Worm (Caenorhabditis elegans) whole organism, L4 larva: ENCODE data around the gene F37C12.14.

Experiments
- F10B5.3 ChIP-seq: sonication (generic microtip); optimal IDR thresholded peaks from 2 replicates; lab custom pipeline; 2016; ENCODE audit warnings: mild to moderate bottlenecking, missing genetic modification characterization, missing compliant biosample characterization
- F26F4.8 ChIP-seq: fragments of 200-800 bp; sonication (Bioruptor generic); conservative IDR thresholded peaks from 2 replicates; pipeline ENCODE4 v1.3.6; 2022; ENCODE audit warnings: missing genetic modification characterization, missing compliant biosample characterization
- F44E2.7 ChIP-seq: fragments of 200-800 bp; sonication (Bioruptor generic); IDR thresholded peaks from 2 replicates; pipeline ENCODE4 v2.1.2; 2022; ENCODE audit warnings: missing genetic modification characterization, missing compliant biosample characterization
- F49E8.2 ChIP-seq: sonication (generic microtip); optimal IDR thresholded peaks from 2 replicates; lab custom pipeline; 2016; ENCODE audit warnings: missing compliant biosample characterization, mild to moderate bottlenecking, missing genetic modification characterization, borderline replicate concordance
- T20F7.1 ChIP-seq: fragments of 200-800 bp; sonication (Bioruptor generic); optimal IDR thresholded peaks from 2 replicates; lab custom pipeline; 2018; ENCODE audit warnings: mild to moderate bottlenecking, missing genetic modification characterization, missing compliant biosample characterization
- T26A8.4 ChIP-seq: fragments of 200-800 bp; sonication (Bioruptor generic); IDR thresholded peaks from 2 replicates; pipeline ENCODE4 v1.3.6; 2022; ENCODE audit warnings: missing genetic modification characterization, missing compliant biosample characterization
- ZK337.2 ChIP-seq: fragments of 200-800 bp; sonication (Bioruptor generic); IDR thresholded peaks from 2 replicates; pipeline ENCODE4 v1.3.6; 2022; ENCODE audit warnings: missing genetic modification reagents, missing genetic modification characterization, missing compliant biosample characterization
- aha-1 ChIP-seq: fragments of 150-350 bp; peaks from one replicate; lab custom pipeline; 2014; ENCODE audit warnings: missing biosample characterization, missing genetic modification characterization
- aly-2 ChIP-seq: sonication (generic microtip); optimal IDR thresholded peaks from 2 replicates; lab custom pipeline; 2018; ENCODE audit warnings: missing biosample characterization, missing genetic modification characterization
- ama-1 ChIP-seq: fragments of 150-350 bp; optimal IDR thresholded peaks from 2 replicates; lab custom pipeline; 2014; ENCODE audit warnings: inconsistent platforms, mixed read lengths
- arid-1 ChIP-seq: fragments of 200-800 bp; sonication (Bioruptor generic); conservative IDR thresholded peaks from 2 replicates; pipeline ENCODE4 v1.3.6; 2022; ENCODE audit warnings: missing genetic modification reagents, missing genetic modification characterization, missing compliant biosample characterization
- attf-4 ChIP-seq: sonication (generic microtip); optimal IDR thresholded peaks from 3 replicates; lab custom pipeline; 2017; ENCODE audit warnings: missing biosample characterization, missing genetic modification characterization
- cey-2 ChIP-seq: sonication (generic microtip); optimal IDR thresholded peaks from 3 replicates; lab custom pipeline; 2017; ENCODE audit warnings: missing genetic modification characterization, mild to moderate bottlenecking, missing compliant biosample characterization, antibody characterized with exemption, borderline replicate concordance; ENCODE audit not compliant: insufficient read depth
- daf-12 ChIP-seq: fragments of 150-350 bp; optimal IDR thresholded peaks from 2 replicates; lab custom pipeline; 2014; ENCODE audit warnings: missing biosample characterization, missing genetic modification reagents, missing genetic modification characterization
- daf-16 ChIP-seq, 3 experiments: sonication (generic microtip); optimal IDR thresholded peaks; 2 replicates each; lab custom pipeline; 2016 to 2017; ENCODE audit warnings: missing genetic modification characterization in 3 of 3, missing genetic modification reagents in 3 of 3, mild to moderate bottlenecking in 2 of 3, missing compliant biosample characterization in 2 of 3, missing biosample characterization in 1 of 3, moderate library complexity in 1 of 3
- daf-19 ChIP-seq: fragments of 200-800 bp; sonication (Bioruptor generic); conservative IDR thresholded peaks from 2 replicates; pipeline ENCODE4 v1.3.6; 2022; ENCODE audit warnings: missing genetic modification characterization, missing compliant biosample characterization
- dmd-6 ChIP-seq: fragments of 200-800 bp; sonication (Bioruptor generic); IDR thresholded peaks from 2 replicates; pipeline ENCODE4 v1.3.6; 2022; ENCODE audit warnings: missing genetic modification reagents, missing genetic modification characterization, missing compliant biosample characterization
- dmd-8 ChIP-seq: fragments of 200-800 bp; sonication (Bioruptor generic); IDR thresholded peaks from 2 replicates; pipeline ENCODE4 v1.3.6; 2022; ENCODE audit warnings: missing genetic modification characterization, missing compliant biosample characterization
- dmd-9 ChIP-seq: fragments of 200-800 bp; sonication (Bioruptor generic); IDR thresholded peaks from 2 replicates; pipeline ENCODE4 v1.3.6; 2022; ENCODE audit warnings: missing genetic modification reagents, missing genetic modification characterization, missing compliant biosample characterization
- dpl-1 ChIP-seq: fragments of 150-350 bp; optimal IDR thresholded peaks from 2 replicates; lab custom pipeline; 2014; ENCODE audit warnings: missing biosample characterization, missing genetic modification reagents, missing genetic modification characterization
- dve-1 ChIP-seq: sonication (generic microtip); optimal IDR thresholded peaks from 2 replicates; lab custom pipeline; 2017; ENCODE audit warnings: antibody characterized with exemption, mild to moderate bottlenecking, missing genetic modification characterization, missing compliant biosample characterization; ENCODE audit not compliant: insufficient read depth
- egl-27 ChIP-seq: sonication (generic microtip); optimal IDR thresholded peaks from 3 replicates; lab custom pipeline; 2017; ENCODE audit warnings: missing biosample characterization, missing genetic modification reagents, missing genetic modification characterization
- gei-8 ChIP-seq: fragments of 200-800 bp; sonication (Bioruptor generic); optimal IDR thresholded peaks from 2 replicates; lab custom pipeline; 2018; ENCODE audit warnings: mild to moderate bottlenecking, missing genetic modification characterization, missing compliant biosample characterization
- hif-1 ChIP-seq, 2 experiments: sonication (generic microtip); optimal IDR thresholded peaks; 2 replicates each; lab custom pipeline; 2016 to 2017; ENCODE audit warnings: missing compliant biosample characterization in 2 of 2, missing genetic modification characterization in 2 of 2, missing genetic modification reagents in 2 of 2, missing genotype in 2 of 2, mild to moderate bottlenecking in 1 of 2
- hlh-11 ChIP-seq: fragments of 200-800 bp; sonication (Bioruptor generic); optimal IDR thresholded peaks from 2 replicates; lab custom pipeline; 2018; ENCODE audit warnings: mild to moderate bottlenecking, missing genetic modification characterization, missing compliant biosample characterization
- hlh-30 ChIP-seq: sonication (generic microtip); optimal IDR thresholded peaks from 2 replicates; lab custom pipeline; 2017; ENCODE audit warnings: antibody characterized with exemption, mild to moderate bottlenecking, missing genetic modification characterization, missing compliant biosample characterization; ENCODE audit not compliant: insufficient read depth
- jun-1 ChIP-seq: fragments of 150-350 bp; optimal IDR thresholded peaks from 2 replicates; lab custom pipeline; 2014; ENCODE audit warnings: missing biosample characterization, missing genetic modification reagents, missing genetic modification characterization
- lim-7 ChIP-seq: fragments of 200-800 bp; sonication (Bioruptor generic); IDR thresholded peaks from 2 replicates; pipeline ENCODE4 v1.3.6; 2022; ENCODE audit warnings: missing genetic modification characterization, missing compliant biosample characterization
- lin-1 ChIP-seq: fragments of 200-800 bp; sonication (Bioruptor generic); IDR thresholded peaks from 2 replicates; pipeline ENCODE4 v1.3.6; 2022; ENCODE audit warnings: missing genetic modification reagents, missing genetic modification characterization, missing compliant biosample characterization
- lin-15B ChIP-seq: fragments of 150-350 bp; sonication (generic microtip); optimal IDR thresholded peaks from 3 replicates; lab custom pipeline; 2014; ENCODE audit warnings: missing biosample characterization, missing genetic modification characterization
- lin-38 ChIP-seq: fragments of 200-800 bp; sonication (Bioruptor generic); IDR thresholded peaks from 2 replicates; pipeline ENCODE4 v1.3.6; 2022; ENCODE audit warnings: missing genetic modification reagents, missing genetic modification characterization, missing compliant biosample characterization
- lir-3 ChIP-seq: sonication (generic microtip); optimal IDR thresholded peaks from 2 replicates; lab custom pipeline; 2016; ENCODE audit warnings: mild to moderate bottlenecking, missing genetic modification characterization, missing compliant biosample characterization
- lsy-2 ChIP-seq, 2 experiments: fragments of 150-350 bp in 1 of 2; sonication (generic microtip) in 1 of 2; optimal IDR thresholded peaks; 2 replicates each; lab custom pipeline; 2014 to 2017; ENCODE audit warnings: missing biosample characterization in 2 of 2, missing genetic modification characterization in 2 of 2
- mdl-1 ChIP-seq, 2 experiments: fragments of 150-350 bp in 1 of 2; sonication (generic microtip) in 1 of 2; optimal IDR thresholded peaks; 2 replicates each; lab custom pipeline; 2014 to 2017; ENCODE audit warnings: missing biosample characterization in 2 of 2, missing genetic modification characterization in 2 of 2
- mdt-29 ChIP-seq: fragments of 200-800 bp; sonication (Bioruptor generic); IDR thresholded peaks from 2 replicates; pipeline ENCODE4 v1.3.6; 2022; ENCODE audit warnings: missing genetic modification reagents, missing genetic modification characterization, missing compliant biosample characterization
- mxl-3 ChIP-seq: fragments of 200-800 bp; sonication (Bioruptor generic); optimal IDR thresholded peaks from 2 replicates; lab custom pipeline; 2018; ENCODE audit warnings: mild to moderate bottlenecking, missing genetic modification characterization, missing compliant biosample characterization
- nhr-102 ChIP-seq: sonication (generic microtip); optimal IDR thresholded peaks from 2 replicates; lab custom pipeline; 2016; ENCODE audit warnings: mild to moderate bottlenecking, missing genetic modification characterization, moderate library complexity, missing compliant biosample characterization
- nhr-111 ChIP-seq: fragments of 200-800 bp; sonication (Bioruptor generic); optimal IDR thresholded peaks from 2 replicates; lab custom pipeline; 2018; ENCODE audit warnings: mild to moderate bottlenecking, missing genetic modification characterization, missing compliant biosample characterization
- nhr-237 ChIP-seq: sonication (generic microtip); optimal IDR thresholded peaks from 2 replicates; lab custom pipeline; 2017; ENCODE audit warnings: missing biosample characterization, missing genetic modification characterization
- nhr-42 ChIP-seq: fragments of 200-800 bp; sonication (Bioruptor generic); IDR thresholded peaks from 2 replicates; pipeline ENCODE4 v1.3.6; 2022; ENCODE audit warnings: missing genetic modification characterization, missing compliant biosample characterization
- nhr-6 ChIP-seq: fragments of 150-350 bp; optimal IDR thresholded peaks from 2 replicates; lab custom pipeline; 2014; ENCODE audit warnings: missing biosample characterization, missing genetic modification characterization
- nhr-76 ChIP-seq: fragments of 150-350 bp; optimal IDR thresholded peaks from 2 replicates; lab custom pipeline; 2014; ENCODE audit warnings: missing biosample characterization, missing genetic modification characterization
- nhr-77 ChIP-seq: fragments of 150-350 bp; optimal IDR thresholded peaks from 2 replicates; lab custom pipeline; 2014; ENCODE audit warnings: missing biosample characterization, missing genetic modification characterization
- php-3 ChIP-seq: fragments of 200-800 bp; sonication (Bioruptor generic); IDR thresholded peaks from 2 replicates; pipeline ENCODE4 v1.3.6; 2022; ENCODE audit warnings: missing genetic modification reagents, missing genetic modification characterization, missing compliant biosample characterization
- rbr-2 ChIP-seq: sonication (generic microtip); optimal IDR thresholded peaks from 2 replicates; lab custom pipeline; 2016; ENCODE audit warnings: missing genotype, missing genetic modification characterization, missing compliant biosample characterization
- saeg-2 ChIP-seq: fragments of 200-800 bp; sonication (Bioruptor generic); IDR thresholded peaks from 2 replicates; pipeline ENCODE4 v1.3.6; 2022; ENCODE audit warnings: missing genetic modification reagents, missing genetic modification characterization, missing compliant biosample characterization
- sdz-12 ChIP-seq: fragments of 200-800 bp; sonication (Bioruptor generic); optimal IDR thresholded peaks from 2 replicates; lab custom pipeline; 2018; ENCODE audit warnings: mild to moderate bottlenecking, missing genetic modification characterization, missing compliant biosample characterization
- spr-3 ChIP-seq: fragments of 200-800 bp; sonication (Bioruptor generic); optimal IDR thresholded peaks from 2 replicates; lab custom pipeline; 2018; ENCODE audit warnings: mild to moderate bottlenecking, missing genetic modification characterization, missing compliant biosample characterization
- tag-97 ChIP-seq: fragments of 200-800 bp; sonication (Bioruptor generic); IDR thresholded peaks from 2 replicates; pipeline ENCODE4 v1.3.6; 2022; ENCODE audit warnings: missing genetic modification characterization, missing compliant biosample characterization
- tra-1 ChIP-seq: fragments of 200-800 bp; sonication (Bioruptor generic); IDR thresholded peaks from 2 replicates; pipeline ENCODE4 v1.3.6; 2022; ENCODE audit warnings: missing genetic modification reagents, missing genetic modification characterization, missing compliant biosample characterization
- ztf-11 ChIP-seq: fragments of 150-350 bp; optimal IDR thresholded peaks from 2 replicates; lab custom pipeline; 2014; ENCODE audit warnings: missing biosample characterization, missing genetic modification characterization

F37C12.14 gene

DNA sequence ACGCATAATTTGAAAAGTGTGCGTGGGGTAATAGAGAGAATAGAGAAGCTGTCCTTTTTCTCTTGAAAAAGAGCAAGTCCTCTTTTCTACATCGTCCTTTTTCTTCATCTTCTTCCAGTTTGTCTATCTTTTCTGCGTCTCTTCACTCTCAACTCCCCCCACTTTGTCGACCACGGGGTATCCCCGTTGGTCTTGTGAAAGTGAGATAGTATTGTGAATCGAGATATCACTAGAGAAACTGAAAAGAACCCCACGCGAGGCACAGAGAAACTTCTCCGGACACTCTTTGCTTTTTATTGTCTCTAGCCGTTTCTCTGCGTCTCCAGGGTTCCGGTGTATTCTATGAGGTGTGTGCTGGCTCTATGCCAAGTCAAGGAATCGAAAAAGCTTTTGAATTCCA, 29.7 kb downstream of the F37C12.14 start (continued):
- TF ChIP-seq arid-1 (GFP tag; lab: Robert Waterston, UW) = peak; percentile 60
- TF ChIP-seq lim-7 (GFP tag; lab: Robert Waterston, UW) = no peak
- no peak for TF ChIP-seq nhr-111
- TF ChIP-seq lin-15B = no peak
- TF ChIP-seq dmd-8 (GFP tag; lab: Robert Waterston, UW) = no peak
- peak; percentile 88 to 90 for TF ChIP-seq lsy-2 (tag; optimal IDR thresholded peaks at IDR 0.05; lab: Kevin White, UChicago)
- peak; percentile 82 for TF ChIP-seq jun-1
- no peak for TF ChIP-seq daf-12 (tag; lab: Kevin White, UChicago)
- TF ChIP-seq lin-1 = peak; percentile 95
- peak; percentile 2 for TF ChIP-seq nhr-237
- TF ChIP-seq mdl-1 (tag; optimal IDR thresholded peaks at IDR 0.05; lab: Kevin White, UChicago) = peak; percentile 99
- peak; percentile 77 for TF ChIP-seq mdt-29 (GFP tag; lab: Robert Waterston, UW)
- peak; percentile 90 for TF ChIP-seq dmd-6
- TF ChIP-seq lir-3 (tag; lab: Kevin White, UChicago) = peak; percentile 40
- TF ChIP-seq aly-2 (tag; lab: Kevin White, UChicago) = no peak
- TF ChIP-seq dve-1 (tag; lab: Kevin White, UChicago) = peak; percentile 92
- TF ChIP-seq attf-4 = no peak
- TF ChIP-seq mxl-3 (GFP tag; lab: Kevin White, UChicago) = peak; percentile 66
- TF ChIP-seq cey-2 = no peak
- TF ChIP-seq F26F4.8 (GFP tag; lab: Robert Waterston, UW) = no peak
- TF ChIP-seq dmd-9 = peak; percentile 64; the same call in 1 of the 2 replicates
- TF ChIP-seq F44E2.7 (GFP tag; lab: Robert Waterston, UW) = no peak
- peak; percentile 70; the same call in 1 of the 2 replicates for TF ChIP-seq nhr-42 (GFP tag; lab: Robert Waterston, UW)
- peak; percentile 54 for TF ChIP-seq nhr-76
- peak; percentile 63 for TF ChIP-seq tra-1 (GFP tag; lab: Robert Waterston, UW)
- peak; percentile 69 for TF ChIP-seq lin-38 (GFP tag; lab: Robert Waterston, UW)
- peak; percentile 52 to 75 for TF ChIP-seq daf-16 (GFP tag; optimal IDR thresholded peaks at IDR 0.05; lab: Kevin White, UChicago)
- TF ChIP-seq daf-16 (tag; optimal IDR thresholded peaks at IDR 0.05; lab: Kevin White, UChicago) = peak; percentile 82
- peak; percentile 34 for TF ChIP-seq nhr-77 (tag; lab: Kevin White, UChicago)
- peak; percentile 89 for TF ChIP-seq T26A8.4 (GFP tag; lab: Robert Waterston, UW)
- TF ChIP-seq F10B5.3 (tag; lab: Kevin White, UChicago) = no peak
- peak; percentile 82 for TF ChIP-seq nhr-102 (tag; lab: Kevin White, UChicago)
- TF ChIP-seq T20F7.1 (GFP tag; lab: Kevin White, UChicago) = peak; percentile 77
- TF ChIP-seq ZK337.2 (GFP tag; lab: Robert Waterston, UW) = no peak
- peak; percentile 23 to 82 for TF ChIP-seq hif-1 (tag; optimal IDR thresholded peaks at IDR 0.05; lab: Kevin White, UChicago)
- no peak for TF ChIP-seq daf-19
- no peak for TF ChIP-seq tag-97 (GFP tag; lab: Robert Waterston, UW)
- peak; percentile 92 for TF ChIP-seq rbr-2 (tag; lab: Kevin White, UChicago)
- no peak for TF ChIP-seq egl-27 (tag; lab: Kevin White, UChicago)
- TF ChIP-seq sdz-12 = no peak
- peak; percentile 97 for TF ChIP-seq hlh-11
- TF ChIP-seq F49E8.2 (tag; lab: Kevin White, UChicago) = no peak
- TF ChIP-seq gei-8 (GFP tag; lab: Kevin White, UChicago) = peak; percentile 85
- peak; percentile 93 for TF ChIP-seq aha-1 (tag; lab: Kevin White, UChicago)
- TF ChIP-seq nhr-6 (tag; lab: Kevin White, UChicago) = peak; percentile 39
- peak; percentile 90 for TF ChIP-seq ama-1 (lab: Kevin White, UChicago)
- peak; percentile 83 for TF ChIP-seq saeg-2 (GFP tag; lab: Robert Waterston, UW)
- peak; percentile 74 for TF ChIP-seq dpl-1 (GFP tag; lab: Kevin White, UChicago)
- TF ChIP-seq hlh-30 (tag; lab: Kevin White, UChicago) = peak; percentile 98
- TF ChIP-seq ztf-11 (tag; lab: Kevin White, UChicago) = no peak
- TF ChIP-seq spr-3 (GFP tag; lab: Kevin White, UChicago) = peak; percentile 20
- TF ChIP-seq php-3 (GFP tag; lab: Robert Waterston, UW) = peak; percentile 82
